Fruit fly (Drosophila melanogaster): ENCODE data around the gene CG8927.

Gene CG8927

dm6 chr3R:16212859-16213708 is 32.3 kb downstream of the CG8927 start (continued):
- TF ChIP-seq CG10979 (tag; optimal IDR thresholded peaks at IDR 0.05) (peak; percentile 72), unpg (GFP tag; optimal IDR thresholded peaks at IDR 0.05) (peak; percentile 32), exex (tag; optimal IDR thresholded peaks at IDR 0.05) (peak; percentile 24), pum (GFP tag; optimal IDR thresholded peaks at IDR 0.05) (peak; percentile 3), Sox100B (GFP tag; optimal IDR thresholded peaks at IDR 0.05) (peak; percentile 84), oc (tag; optimal IDR thresholded peaks at IDR 0.05) (no peak), Lhr (GFP tag; optimal IDR thresholded peaks at IDR 0.05) (no peak), CG3281 (GFP tag; optimal IDR thresholded peaks at IDR 0.05) (peak; percentile 75), CG2199 (GFP tag; IDR thresholded peaks at IDR 0.05) (0 out of 3 replicates have a peak, but pooled peaks have one; percentile 20), CG14965 (GFP tag; optimal IDR thresholded peaks at IDR 0.05; ENCODE audit: borderline replicate concordance) (no peak), crc (GFP tag; optimal IDR thresholded peaks at IDR 0.05) (no peak), crol (GFP tag; IDR thresholded peaks at IDR 0.05) (peak; percentile 94), CG15514 (GFP tag; optimal IDR thresholded peaks at IDR 0.05) (peak; percentile 46), CG10147 (GFP tag; optimal IDR thresholded peaks at IDR 0.05) (peak; percentile 80), ab (GFP tag; optimal IDR thresholded peaks at IDR 0.05) (no peak), fd96Cb (tag; optimal IDR thresholded peaks at IDR 0.05) (peak; percentile 47), Bgb (GFP tag; IDR thresholded peaks at IDR 0.05; ENCODE audit: partially characterized antibody) (peak; percentile 14; the same call in 1 of the 2 replicates), CG10209 (GFP tag; optimal IDR thresholded peaks at IDR 0.05) (peak; percentile 54), CG4404 (GFP tag; IDR thresholded peaks at IDR 0.05) (no peak), CG10431 (GFP tag; optimal IDR thresholded peaks at IDR 0.05) (peak; percentile 26), CG43689 (GFP tag; IDR thresholded peaks at IDR 0.05) (0 out of 2 replicates have a peak, but pooled peaks have one; percentile 29), PHDP (tag; optimal IDR thresholded peaks at IDR 0.05) (peak; percentile 38), HLH3B (GFP tag; IDR thresholded peaks at IDR 0.05) (0 out of 2 replicates have a peak, but pooled peaks have one; percentile 27), CG18619 (GFP tag; optimal IDR thresholded peaks at IDR 0.05) (peak; percentile 62), unc-4 (GFP tag; IDR thresholded peaks at IDR 0.05; ENCODE audit: partially characterized antibody) (no peak), CG6813 (GFP tag; optimal IDR thresholded peaks at IDR 0.05) (peak; percentile 6), Myb (GFP tag; optimal IDR thresholded peaks at IDR 0.05) (peak; percentile 2), phol (tag; optimal IDR thresholded peaks at IDR 0.05) (peak; percentile 59), CG8290 (GFP tag; optimal IDR thresholded peaks at IDR 0.05) (no peak), CG8290 (tag; optimal IDR thresholded peaks at IDR 0.05) (peak in 1 of 2 experiments; percentile 12), ci (GFP tag; IDR thresholded peaks at IDR 0.05) (peak; percentile 43; the same call in 1 of the 3 replicates), tin (GFP tag; optimal IDR thresholded peaks at IDR 0.05) (peak; percentile 48), CG30431 (GFP tag; optimal IDR thresholded peaks at IDR 0.05) (no peak), Pdp1 (GFP tag; optimal IDR thresholded peaks at IDR 0.05) (peak in 1 of 2 experiments; percentile 1), CG8924 (tag; optimal IDR thresholded peaks at IDR 0.05) (peak; percentile 35), Lpt (GFP tag; optimal IDR thresholded peaks at IDR 0.05) (no peak), CG32532 (GFP tag; IDR thresholded peaks at IDR 0.05) (peak; percentile 6; the same call in 1 of the 2 replicates), seq (GFP tag; IDR thresholded peaks at IDR 0.05) (peak; percentile 19; the same call in 1 of the 2 replicates), CG34376 (GFP tag; optimal IDR thresholded peaks at IDR 0.05) (peak; percentile 51), CG4282 (GFP tag; optimal IDR thresholded peaks at IDR 0.05) (no peak), ewg (GFP tag; optimal IDR thresholded peaks at IDR 0.05) (no peak), CG4328 (GFP tag; optimal IDR thresholded peaks at IDR 0.05) (peak; percentile 5), org-1 (GFP tag; optimal IDR thresholded peaks at IDR 0.05) (peak; percentile 46), CG11456 (GFP tag; IDR thresholded peaks at IDR 0.05) (no peak; the same call in 2 of the 3 replicates), CG8478 (optimal IDR thresholded peaks at IDR 0.05) (no peak), CG31441 (GFP tag; IDR thresholded peaks at IDR 0.05) (peak; percentile 73), Xrp1 (GFP tag; IDR thresholded peaks at IDR 0.05) (peak; percentile 36; the same call in 1 of the 2 replicates), CG5180 (GFP tag; optimal IDR thresholded peaks at IDR 0.05) (peak; percentile 16)
